Worm (Caenorhabditis elegans): ENCODE results near the gene cul-5.

DNA sequence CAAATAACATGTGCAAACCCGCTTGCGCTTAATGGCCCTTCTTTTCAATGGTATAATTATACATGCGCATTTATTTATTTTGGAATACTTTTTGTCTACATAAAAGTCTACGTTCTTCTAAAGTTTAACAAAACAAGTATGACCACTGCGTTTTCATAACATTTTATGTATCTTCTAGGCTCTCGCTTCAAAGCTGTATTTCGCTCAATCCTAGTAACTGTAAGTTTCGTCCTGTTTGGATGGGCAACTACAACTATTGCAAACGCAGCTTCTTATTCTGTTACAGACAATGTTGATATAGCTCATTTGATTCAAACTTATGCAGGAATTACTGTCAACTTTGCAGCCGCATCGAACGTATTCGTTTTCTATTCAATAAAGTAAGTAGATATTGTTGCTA lies 29.6 kb upstream of the cul-5 start, which contains the start of gene srsx-27:
- TF ChIP-seq him-1 (tag; optimal IDR thresholded peaks at IDR 0.05), result no peak
- TF ChIP-seq dao-5 (tag; optimal IDR thresholded peaks at IDR 0.05), result no peak
- TF ChIP-seq W03F9.2 (tag; optimal IDR thresholded peaks at IDR 0.05), result no peak

All from whole organism, L4/young adult.